Fruit fly (Drosophila melanogaster) whole organism, embryonic: ENCODE data around the gene CG45544.
A peak's percentile ranks its signal among the peaks of the same experiment; 100 is the strongest.

ENCODE experiments used
- ATbp ChIP-seq: fragments of 200-800 bp; sonication (Bioruptor generic); optimal IDR thresholded peaks from 2 replicates; lab custom pipeline; 2017; ENCODE audit warnings: missing biosample characterization, mild to moderate bottlenecking, missing genetic modification characterization, missing genetic modification reagents
- CG10147 ChIP-seq: fragments of 200-800 bp; sonication (Bioruptor generic); optimal IDR thresholded peaks from 2 replicates; lab custom pipeline; 2019; ENCODE audit warnings: missing biosample characterization, mild to moderate bottlenecking, missing genetic modification characterization, moderate library complexity
- CG12391 ChIP-seq: fragments of 200-800 bp; sonication (Bioruptor generic); optimal IDR thresholded peaks from 3 replicates; lab custom pipeline; 2018; ENCODE audit warnings: missing biosample characterization, mild to moderate bottlenecking, missing genetic modification characterization, moderate library complexity
- CG12942 ChIP-seq: fragments of 200-800 bp; sonication (Bioruptor generic); optimal IDR thresholded peaks from 3 replicates; lab custom pipeline; 2016; ENCODE audit warnings: missing biosample characterization, missing genetic modification characterization
- CG15011 ChIP-seq: fragments of 200-800 bp; sonication (Bioruptor generic); optimal IDR thresholded peaks from 3 replicates; lab custom pipeline; 2018; ENCODE audit warnings: missing biosample characterization, mild to moderate bottlenecking, missing genetic modification characterization
- CG1602 ChIP-seq: fragments of 200-800 bp; sonication (Bioruptor generic); optimal IDR thresholded peaks from 3 replicates; lab custom pipeline; 2016; ENCODE audit warnings: missing biosample characterization, missing genetic modification characterization
- CG17328 ChIP-seq: fragments of 200-800 bp; sonication (Bioruptor generic); IDR thresholded peaks from 2 replicates; pipeline ENCODE4 v1.3.6; 2022; ENCODE audit warnings: missing biosample characterization, missing genetic modification characterization
- CG17802 ChIP-seq: fragments of 200-800 bp; sonication (Bioruptor generic); optimal IDR thresholded peaks from 2 replicates; lab custom pipeline; 2018; ENCODE audit warnings: missing biosample characterization, mild to moderate bottlenecking, missing genetic modification characterization, moderate library complexity
- CG18262 ChIP-seq: fragments of 200-800 bp; optimal IDR thresholded peaks from 3 replicates; lab custom pipeline; 2019; ENCODE audit warnings: missing biosample characterization, mild to moderate bottlenecking, missing genetic modification characterization, moderate library complexity
- CG18619 ChIP-seq: fragments of 200-800 bp; sonication (Bioruptor generic); optimal IDR thresholded peaks from 3 replicates; lab custom pipeline; 2017; ENCODE audit warnings: missing biosample characterization, mild to moderate bottlenecking, missing genetic modification characterization
- CG34224 ChIP-seq: fragments of 200-800 bp; sonication (Bioruptor generic); IDR thresholded peaks from 3 replicates; pipeline ENCODE4 v1.3.6; 2022; ENCODE audit warnings: missing biosample characterization, missing genetic modification characterization; ENCODE audit not compliant: partially characterized antibody
- CG42726 ChIP-seq: fragments of 200-800 bp; sonication (Bioruptor generic); IDR thresholded peaks from 2 replicates; pipeline ENCODE4 v1.3.6; 2022; ENCODE audit warnings: missing biosample characterization, missing genetic modification characterization; ENCODE audit not compliant: partially characterized antibody
- CG4424 ChIP-seq: fragments of 200-800 bp; sonication (Bioruptor generic); optimal IDR thresholded peaks from 3 replicates; lab custom pipeline; 2016; ENCODE audit warnings: missing biosample characterization, missing genetic modification characterization
- CG4854 ChIP-seq: fragments of 200-800 bp; sonication (Bioruptor generic); optimal IDR thresholded peaks from 2 replicates; lab custom pipeline; 2016; ENCODE audit warnings: missing biosample characterization, missing genetic modification characterization, inconsistent platforms
- CG6689 ChIP-seq: fragments of 200-800 bp; sonication (Bioruptor generic); IDR thresholded peaks from 2 replicates; pipeline ENCODE4 v1.3.6; 2022; ENCODE audit warnings: missing biosample characterization, missing genetic modification characterization
- CG6854 ChIP-seq: fragments of 200-800 bp; sonication (Bioruptor generic); optimal IDR thresholded peaks from 3 replicates; lab custom pipeline; 2017; ENCODE audit warnings: missing biosample characterization, mild to moderate bottlenecking, missing genetic modification characterization
- CG7928 ChIP-seq: fragments of 200-800 bp; sonication (Bioruptor generic); optimal IDR thresholded peaks from 2 replicates; lab custom pipeline; 2017; ENCODE audit warnings: missing biosample characterization, mild to moderate bottlenecking, missing genetic modification characterization
- Camta ChIP-seq: fragments of 200-800 bp; sonication (Bioruptor generic); optimal IDR thresholded peaks from 2 replicates; lab custom pipeline; 2016; ENCODE audit warnings: missing biosample characterization, missing genetic modification characterization
- E2f2 ChIP-seq: fragments of 200-800 bp; sonication (Bioruptor generic); IDR thresholded peaks from 2 replicates; pipeline ENCODE4 v1.3.6; 2022; ENCODE audit warnings: missing biosample characterization, missing genetic modification characterization
- Fer2 ChIP-seq: fragments of 200-800 bp; sonication (Bioruptor generic); optimal IDR thresholded peaks from 2 replicates; lab custom pipeline; 2018; ENCODE audit warnings: missing biosample characterization, mild to moderate bottlenecking, missing genetic modification characterization, moderate library complexity
- Hr78 ChIP-seq, 2 experiments: fragments of 200-800 bp in 1 of 2; fragments of >200 bp in 1 of 2; sonication (Bioruptor generic) in 1 of 2; optimal IDR thresholded peaks; 2 replicates each; lab custom pipeline; 2017 to 2019; ENCODE audit warnings: missing biosample characterization in 2 of 2, missing genetic modification characterization in 2 of 2, mild to moderate bottlenecking in 1 of 2, moderate library complexity in 1 of 2
- Mes4 ChIP-seq: fragments of 200-800 bp; sonication (Bioruptor generic); optimal IDR thresholded peaks from 2 replicates; lab custom pipeline; 2016; ENCODE audit warnings: missing biosample characterization, missing genetic modification characterization
- NFAT ChIP-seq: fragments of 200-800 bp; sonication (Bioruptor generic); IDR thresholded peaks from 2 replicates; pipeline ENCODE4 v1.3.6; 2022; ENCODE audit warnings: missing biosample characterization, missing genetic modification characterization
- Nf-YA ChIP-seq: fragments of 200-800 bp; sonication (Bioruptor generic); IDR thresholded peaks from 2 replicates; pipeline ENCODE4 v1.3.6; 2022; ENCODE audit warnings: missing biosample characterization, missing genetic modification characterization
- Opbp ChIP-seq: fragments of 200-800 bp; sonication (Bioruptor generic); IDR thresholded peaks from 3 replicates; pipeline ENCODE4 v1.3.6; 2022; ENCODE audit warnings: missing biosample characterization, missing genetic modification characterization; ENCODE audit not compliant: partially characterized antibody
- Spps ChIP-seq: fragments of 200-800 bp; sonication (Bioruptor generic); optimal IDR thresholded peaks from 2 replicates; lab custom pipeline; 2018; ENCODE audit warnings: missing biosample characterization, mild to moderate bottlenecking, missing genetic modification characterization
- Usf ChIP-seq: fragments of 200-800 bp; sonication (Bioruptor generic); optimal IDR thresholded peaks from 2 replicates; lab custom pipeline; 2017; ENCODE audit warnings: missing genotype, missing biosample characterization, missing genetic modification characterization
- Xrp1 ChIP-seq: fragments of 200-800 bp; sonication (Bioruptor generic); IDR thresholded peaks from 2 replicates; pipeline ENCODE4 v1.3.6; 2022; ENCODE audit warnings: missing biosample characterization, missing genetic modification characterization
- amos ChIP-seq: fragments of 200-800 bp; sonication (Bioruptor generic); IDR thresholded peaks from 2 replicates; pipeline ENCODE4 v1.3.6; 2022; ENCODE audit warnings: missing biosample characterization, missing genetic modification characterization; ENCODE audit not compliant: partially characterized antibody
- bigmax ChIP-seq: fragments of 200-800 bp; sonication (Bioruptor generic); optimal IDR thresholded peaks from 2 replicates; lab custom pipeline; 2018; ENCODE audit warnings: missing biosample characterization, mild to moderate bottlenecking, missing genetic modification characterization
- br ChIP-seq: fragments of >200 bp; optimal IDR thresholded peaks from 2 replicates; lab custom pipeline; 2017
- chif ChIP-seq, 2 experiments: fragments of 200-800 bp; sonication (Bioruptor generic); optimal IDR thresholded peaks; 3 replicates each; lab custom pipeline; 2016; ENCODE audit warnings: missing biosample characterization in 2 of 2, missing genetic modification characterization in 2 of 2
- croc ChIP-seq: fragments of 200-800 bp; sonication (Bioruptor generic); conservative IDR thresholded peaks from 3 replicates; pipeline ENCODE4 v1.3.6; 2022; ENCODE audit warnings: missing biosample characterization, missing genetic modification characterization
- ems ChIP-seq: fragments of 200-800 bp; sonication (Bioruptor generic); optimal IDR thresholded peaks from 3 replicates; lab custom pipeline; 2016; ENCODE audit warnings: missing biosample characterization, missing genetic modification characterization
- esg ChIP-seq: fragments of 200-800 bp; sonication (Bioruptor generic); conservative IDR thresholded peaks from 2 replicates; pipeline ENCODE4 v1.3.6; 2022; ENCODE audit warnings: missing biosample characterization, missing genetic modification characterization
- fd96Cb ChIP-seq: fragments of 200-800 bp; sonication (Bioruptor generic); optimal IDR thresholded peaks from 2 replicates; lab custom pipeline; 2018; ENCODE audit warnings: missing biosample characterization, mild to moderate bottlenecking, missing genetic modification characterization, moderate library complexity
- grau ChIP-seq: fragments of 200-800 bp; optimal IDR thresholded peaks from 3 replicates; lab custom pipeline; 2019; ENCODE audit warnings: missing biosample characterization, mild to moderate bottlenecking, missing genetic modification characterization, moderate library complexity
- hbn ChIP-seq: fragments of 200-800 bp; sonication (Bioruptor generic); IDR thresholded peaks from 2 replicates; pipeline ENCODE4 v1.3.6; 2022; ENCODE audit warnings: missing biosample characterization, missing genetic modification characterization; ENCODE audit not compliant: partially characterized antibody
- hkb ChIP-seq, 2 experiments: fragments of 200-800 bp in 1 of 2; fragments of >200 bp in 1 of 2; sonication (Bioruptor generic) in 1 of 2; IDR thresholded peaks in 1 of 2; optimal IDR thresholded peaks in 1 of 2; 2 replicates each; pipeline versions ENCODE4 v1.3.6 to Lab custom; 2017 to 2022; ENCODE audit warnings: missing biosample characterization in 1 of 2, missing genetic modification characterization in 1 of 2
- kay ChIP-seq: fragments of 200-800 bp; sonication (Bioruptor generic); optimal IDR thresholded peaks from 2 replicates; lab custom pipeline; 2016; ENCODE audit warnings: missing biosample characterization, missing genetic modification characterization
- lola ChIP-seq, 3 experiments: fragments of >200 bp in 2 of 3; fragments of 200-800 bp in 1 of 3; sonication (Bioruptor generic) in 1 of 3; optimal IDR thresholded peaks; 2 replicates each; lab custom pipeline; 2017 to 2019; ENCODE audit warnings: missing biosample characterization in 3 of 3, missing genetic modification characterization in 3 of 3, mild to moderate bottlenecking in 1 of 3, moderate library complexity in 1 of 3
- mam ChIP-seq: fragments of 200-800 bp; sonication (Bioruptor generic); optimal IDR thresholded peaks from 3 replicates; lab custom pipeline; 2016; ENCODE audit warnings: missing biosample characterization, missing genetic modification characterization
- pho ChIP-seq: fragments of 200-800 bp; sonication (Bioruptor generic); optimal IDR thresholded peaks from 2 replicates; lab custom pipeline; 2016; ENCODE audit warnings: missing biosample characterization, missing genetic modification characterization
- pnt ChIP-seq: fragments of 200-800 bp; sonication (Bioruptor generic); optimal IDR thresholded peaks from 3 replicates; lab custom pipeline; 2016; ENCODE audit warnings: missing biosample characterization, missing genetic modification characterization
- psq ChIP-seq: fragments of 200-800 bp; sonication (Bioruptor generic); optimal IDR thresholded peaks from 2 replicates; lab custom pipeline; 2017; ENCODE audit warnings: missing biosample characterization, missing genetic modification characterization
- ranshi ChIP-seq: fragments of 200-800 bp; sonication (Bioruptor generic); IDR thresholded peaks from 2 replicates; pipeline ENCODE4 v1.3.6; 2022; ENCODE audit warnings: missing biosample characterization, missing genetic modification characterization
- sna ChIP-seq: fragments of 200-800 bp; sonication (Bioruptor generic); IDR thresholded peaks from 2 replicates; pipeline ENCODE4 v1.3.6; 2022; ENCODE audit warnings: missing biosample characterization, missing genetic modification characterization; ENCODE audit not compliant: partially characterized antibody
- sqz ChIP-seq: fragments of 200-800 bp; sonication (Bioruptor generic); optimal IDR thresholded peaks from 3 replicates; lab custom pipeline; 2018; ENCODE audit warnings: missing biosample characterization, mild to moderate bottlenecking, missing genetic modification characterization
- stwl ChIP-seq: fragments of 200-800 bp; sonication (Bioruptor generic); optimal IDR thresholded peaks from 3 replicates; lab custom pipeline; 2018; ENCODE audit warnings: missing biosample characterization, mild to moderate bottlenecking, missing genetic modification characterization, moderate library complexity
- wek ChIP-seq: fragments of 200-800 bp; sonication (Bioruptor generic); optimal IDR thresholded peaks from 3 replicates; lab custom pipeline; 2018; ENCODE audit warnings: missing biosample characterization, mild to moderate bottlenecking, missing genetic modification characterization, moderate library complexity

CG45544 gene

dm6 chr3R:29251418-29251817 lies 4.9 kb upstream of the CG45544 start (continued):
- TF ChIP-seq Usf (no peak), Opbp (GFP tag; lab: Robert Waterston, UW) (peak; percentile 81), Hr78 (GFP tag; optimal IDR thresholded peaks at IDR 0.05; lab: Kevin White, UChicago) (no peak), CG17328 (peak; percentile 52), bigmax (GFP tag; lab: Kevin White, UChicago) (no peak), grau (tag; lab: Kevin White, UChicago) (no peak), CG12391 (peak; percentile 0), wek (no peak), br (lab: Kevin White, UChicago) (no peak), Nf-YA (GFP tag; lab: Robert Waterston, UW) (no peak), Xrp1 (GFP tag; lab: Robert Waterston, UW) (peak; percentile 39; the same call in 1 of the 2 replicates), Camta (GFP tag; lab: Kevin White, UChicago) (peak; percentile 33), amos (GFP tag; lab: Robert Waterston, UW) (peak; percentile 72), ranshi (GFP tag; lab: Robert Waterston, UW) (no peak), esg (GFP tag; lab: Robert Waterston, UW) (no peak), mam (GFP tag; lab: Kevin White, UChicago) (no peak), Fer2 (tag; lab: Kevin White, UChicago) (no peak), E2f2 (peak; percentile 98), stwl (tag; lab: Kevin White, UChicago) (peak; percentile 41), CG6689 (GFP tag; lab: Robert Waterston, UW) (no peak), pnt (GFP tag; lab: Kevin White, UChicago) (no peak), chif (GFP tag; optimal IDR thresholded peaks at IDR 0.05; lab: Kevin White, UChicago) (peak in 1 of 2 experiments; percentile 27), kay (GFP tag; lab: Kevin White, UChicago) (no peak), CG42726 (GFP tag; lab: Robert Waterston, UW) (peak; percentile 80), CG15011 (no peak), Spps (tag; lab: Kevin White, UChicago) (no peak), hkb (optimal IDR thresholded peaks at IDR 0.05; lab: Kevin White, UChicago) (no peak), hkb (GFP tag; IDR thresholded peaks at IDR 0.05; lab: Robert Waterston, UW) (peak; percentile 31; the same call in 1 of the 2 replicates), CG17802 (tag; lab: Kevin White, UChicago) (no peak), CG12942 (no peak), hbn (GFP tag; lab: Robert Waterston, UW) (peak; percentile 85), CG6854 (GFP tag; lab: Kevin White, UChicago) (no peak), croc (GFP tag; lab: Robert Waterston, UW) (no peak), CG10147 (GFP tag; lab: Kevin White, UChicago) (no peak), Mes4 (peak; percentile 22), CG1602 (GFP tag; lab: Kevin White, UChicago) (no peak), lola (GFP tag; optimal IDR thresholded peaks at IDR 0.05; lab: Kevin White, UChicago) (no peak), psq (GFP tag; lab: Kevin White, UChicago) (no peak), fd96Cb (tag; lab: Kevin White, UChicago) (no peak), CG7928 (GFP tag; lab: Kevin White, UChicago) (no peak), CG34224 (GFP tag; lab: Robert Waterston, UW) (peak; percentile 87), CG4424 (GFP tag; lab: Kevin White, UChicago) (no peak), sqz (GFP tag; lab: Kevin White, UChicago) (peak; percentile 92), sna (peak; percentile 90), CG4854 (GFP tag; lab: Kevin White, UChicago) (no peak), ems (GFP tag; lab: Kevin White, UChicago) (no peak), pho (no peak), CG18619 (no peak), CG18262 (tag; lab: Kevin White, UChicago) (no peak), ATbp (GFP tag; lab: Kevin White, UChicago) (no peak), NFAT (no peak; the same call in 1 of the 2 replicates)
